Worm (Caenorhabditis elegans) whole organism, L4/young adult: ENCODE data around the gene str-111.

Source experiments
- W03F9.2 ChIP-seq: fragments of 150-350 bp; optimal IDR thresholded peaks from 2 replicates; lab custom pipeline; 2014; ENCODE audit warnings: missing biosample characterization, missing genetic modification characterization
- him-1 ChIP-seq: sonication (generic microtip); optimal IDR thresholded peaks from 2 replicates; lab custom pipeline; 2016; ENCODE audit warnings: missing genotype, missing genetic modification reagents, missing genetic modification characterization, missing compliant biosample characterization

ce11 chrV:16129116-16129515, 39.8 kb downstream of the str-111 start:
- no peak for TF ChIP-seq W03F9.2 (tag; lab: Kevin White, UChicago)
- no peak for TF ChIP-seq him-1 (tag; lab: Kevin White, UChicago)
